Worm (Caenorhabditis elegans): Measurements from ENCODE around the gene nhr-13.

Gene nhr-13

DNA sequence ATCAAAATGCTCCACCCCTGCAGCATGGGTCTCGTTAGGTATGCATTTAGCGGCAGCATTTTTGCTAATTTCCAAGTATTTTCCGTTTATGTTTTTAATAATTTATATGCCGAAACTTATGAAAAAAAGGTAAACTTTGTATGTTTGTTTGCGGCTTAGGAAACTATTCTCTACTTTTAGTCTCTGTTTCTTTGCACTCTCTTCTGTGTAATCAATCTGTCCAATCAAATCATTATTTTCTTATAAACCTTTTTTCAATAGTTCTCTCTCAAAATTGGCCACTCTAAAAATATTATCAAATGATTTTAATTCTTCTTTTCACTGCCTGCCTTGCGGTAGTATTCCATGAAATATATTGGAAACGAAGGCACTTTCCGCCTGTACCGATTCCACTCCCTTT, 45.7 kb downstream of the nhr-13 start:
- peak in 1 of 2 experiments; percentile 23 for TF ChIP-seq lin-35 (GFP tag; optimal IDR thresholded peaks at IDR 0.05)
- TF ChIP-seq elt-3 (tag; optimal IDR thresholded peaks at IDR 0.05), result peak in 2 of 6 experiments; percentile 5 to 74
- TF ChIP-seq unc-98 (GFP tag; IDR thresholded peaks at IDR 0.05), result no peak
- no peak for TF ChIP-seq nhr-47 (tag; optimal IDR thresholded peaks at IDR 0.05)
- TF ChIP-seq sptf-1 (tag; optimal IDR thresholded peaks at IDR 0.05), result no peak
- TF ChIP-seq unc-62 (GFP tag; optimal IDR thresholded peaks at IDR 0.05), result no peak
- peak; percentile 71 for TF ChIP-seq nhr-20 (tag; optimal IDR thresholded peaks at IDR 0.05)
- TF ChIP-seq nhr-76 (tag; optimal IDR thresholded peaks at IDR 0.05), result no peak
- TF ChIP-seq snpc-4 (tag; optimal IDR thresholded peaks at IDR 0.05), result no peak

ce11 chrV:2242630-2243029, 50.3 kb downstream of the nhr-13 start, which contains the start of gene cyp-33C3:
Gene cyp-33C3 (plus strand): TSS chrV:2242778.
- no peak for TF ChIP-seq lsy-2 (tag; optimal IDR thresholded peaks at IDR 0.05)
- TF ChIP-seq efl-1 (optimal IDR thresholded peaks at IDR 0.05), result no peak
- TF ChIP-seq efl-1 (GFP tag; optimal IDR thresholded peaks at IDR 0.05 in 1 of 2), result no peak
- TF ChIP-seq lin-14 (GFP tag; optimal IDR thresholded peaks at IDR 0.05), result peak; percentile 56
- peak; percentile 48 for TF ChIP-seq blmp-1 (tag; optimal IDR thresholded peaks at IDR 0.05)
- no peak for TF ChIP-seq hlh-17 (GFP tag; optimal IDR thresholded peaks at IDR 0.05; ENCODE audit: borderline replicate concordance)
- TF ChIP-seq nhr-85 (tag), result no peak
- TF ChIP-seq grh-1 (GFP tag; IDR thresholded peaks at IDR 0.05), result no peak
- peak in 1 of 6 experiments; percentile 21 for TF ChIP-seq elt-3 (tag; optimal IDR thresholded peaks at IDR 0.05)
- TF ChIP-seq nhr-20 (tag; optimal IDR thresholded peaks at IDR 0.05), result peak; percentile 17
- no peak for TF ChIP-seq hpl-2 (GFP tag; optimal IDR thresholded peaks at IDR 0.05)
- TF ChIP-seq ceh-63 (GFP tag; optimal IDR thresholded peaks at IDR 0.05), result no peak
- TF ChIP-seq lir-3 (tag; optimal IDR thresholded peaks at IDR 0.05; ENCODE audit: poor library complexity), result no peak
- no peak for TF ChIP-seq elt-2 (tag; optimal IDR thresholded peaks at IDR 0.05)

DNA sequence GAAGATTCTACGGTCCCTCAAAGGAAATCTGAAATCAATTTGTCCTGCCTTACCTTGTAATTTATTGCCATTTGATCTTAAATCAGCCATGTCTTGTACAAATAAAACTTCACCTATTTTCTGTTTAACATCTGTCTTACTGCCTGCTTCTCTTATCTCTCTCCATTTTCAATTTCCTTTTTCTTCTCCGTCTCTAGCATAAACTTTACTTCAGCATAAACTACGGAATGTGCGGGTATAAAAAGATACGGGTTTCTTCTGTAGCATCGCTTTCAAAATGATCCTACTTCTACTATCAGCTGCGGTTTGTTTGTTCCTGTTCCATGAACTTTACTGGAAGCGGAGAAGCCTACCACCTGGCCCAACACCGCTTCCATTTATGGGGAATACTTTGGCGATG, 52.5 kb downstream of the nhr-13 start, which contains the start of gene cyp-33C5:
TSS of gene cyp-33C5 (plus strand) at position 254 of the 400 bp plus-strand sequence.
- TF ChIP-seq lin-14 (GFP tag; optimal IDR thresholded peaks at IDR 0.05) (peak; percentile 84), nhr-20 (tag; optimal IDR thresholded peaks at IDR 0.05) (peak; percentile 75), elt-3 (tag; optimal IDR thresholded peaks at IDR 0.05) (peak in 2 of 6 experiments; percentile 46 to 54), blmp-1 (tag; optimal IDR thresholded peaks at IDR 0.05) (peak; percentile 62), efl-1 (optimal IDR thresholded peaks at IDR 0.05) (peak; percentile 43 to 59), efl-1 (GFP tag; optimal IDR thresholded peaks at IDR 0.05 in 1 of 2) (peak in 1 of 2 experiments; percentile 92), unc-30 (tag; optimal IDR thresholded peaks at IDR 0.05) (no peak), nhr-77 (tag; optimal IDR thresholded peaks at IDR 0.05) (peak; percentile 22), snu-23 (GFP tag; optimal IDR thresholded peaks at IDR 0.05) (peak; percentile 29), lsy-2 (tag; optimal IDR thresholded peaks at IDR 0.05) (peak in 1 of 2 experiments; percentile 16), egl-13 (tag; optimal IDR thresholded peaks at IDR 0.05) (no peak), lin-35 (GFP tag; optimal IDR thresholded peaks at IDR 0.05) (peak in 1 of 2 experiments; percentile 31), elt-2 (tag; optimal IDR thresholded peaks at IDR 0.05) (peak; percentile 11), nhr-85 (tag) (peak; percentile 67), ceh-63 (GFP tag; optimal IDR thresholded peaks at IDR 0.05) (no peak), rnt-1 (tag; optimal IDR thresholded peaks at IDR 0.05) (peak; percentile 12), mef-2 (tag; optimal IDR thresholded peaks at IDR 0.05) (no peak), mdl-1 (tag; optimal IDR thresholded peaks at IDR 0.05) (no peak), ceh-82 (tag; optimal IDR thresholded peaks at IDR 0.05) (peak in 1 of 3 experiments; percentile 17)
